Worm (Caenorhabditis elegans): Measurements from ENCODE around the gene cdkl-1.

- TF ChIP-seq B0336.3 (GFP tag; IDR thresholded peaks at IDR 0.05) (no peak), attf-5 (GFP tag; optimal IDR thresholded peaks at IDR 0.05) (no peak), zim-3 (tag; optimal IDR thresholded peaks at IDR 0.05) (no peak), unc-62 (GFP tag; optimal IDR thresholded peaks at IDR 0.05) (no peak), unc-130 (GFP tag; optimal IDR thresholded peaks at IDR 0.05) (no peak), nfya-1 (tag; optimal IDR thresholded peaks at IDR 0.05; ENCODE audit: borderline replicate concordance, insufficient read depth) (no peak), F23B12.7 (tag; optimal IDR thresholded peaks at IDR 0.05; ENCODE audit: insufficient read depth) (no peak), nhr-179 (tag; optimal IDR thresholded peaks at IDR 0.05) (no peak), snpc-4 (GFP tag; optimal IDR thresholded peaks at IDR 0.05) (no peak), snpc-4 (tag; optimal IDR thresholded peaks at IDR 0.05) (no peak), pha-4 (tag; optimal IDR thresholded peaks at IDR 0.05) (no peak), xnd-1 (tag; optimal IDR thresholded peaks at IDR 0.05) (no peak)
Measured at ce11 chrV:11094698-11095097, 4.0 kb upstream of the cdkl-1 start.
